Fruit fly (Drosophila melanogaster) whole organism, embryonic: Measurements from ENCODE around the gene CG17944.
A peak's percentile ranks its signal among the peaks of the same experiment; 100 is the strongest.

Source experiments
- CG10321 ChIP-seq: fragments of 200-800 bp; sonication (Bioruptor generic); IDR thresholded peaks from 2 replicates; pipeline ENCODE4 v1.3.6; 2022; ENCODE audit warnings: missing biosample characterization, missing genetic modification characterization
- CG1832 ChIP-seq: fragments of 200-800 bp; sonication (Bioruptor generic); optimal IDR thresholded peaks from 2 replicates; lab custom pipeline; 2017; ENCODE audit warnings: missing biosample characterization, mild to moderate bottlenecking, missing genetic modification characterization, inconsistent platforms
- CG3163 ChIP-seq: fragments of 200-800 bp; sonication (Bioruptor generic); optimal IDR thresholded peaks from 3 replicates; lab custom pipeline; 2016; ENCODE audit warnings: missing biosample characterization, missing genetic modification characterization
- CG34224 ChIP-seq: fragments of 200-800 bp; sonication (Bioruptor generic); IDR thresholded peaks from 3 replicates; pipeline ENCODE4 v1.3.6; 2022; ENCODE audit warnings: missing biosample characterization, missing genetic modification characterization; ENCODE audit not compliant: partially characterized antibody
- CG8478 ChIP-seq: fragments of >200 bp; optimal IDR thresholded peaks from 2 replicates; lab custom pipeline; 2018
- Dref ChIP-seq: fragments of 200-800 bp; sonication (Bioruptor generic); IDR thresholded peaks from 2 replicates; pipeline ENCODE4 v1.3.6; 2022; ENCODE audit warnings: missing biosample characterization, missing genetic modification characterization
- Hsf ChIP-seq: fragments of 200-800 bp; sonication (Bioruptor generic); optimal IDR thresholded peaks from 3 replicates; lab custom pipeline; 2016; ENCODE audit warnings: missing biosample characterization, missing genetic modification characterization
- Nf-YA ChIP-seq: fragments of 200-800 bp; sonication (Bioruptor generic); IDR thresholded peaks from 2 replicates; pipeline ENCODE4 v1.3.6; 2022; ENCODE audit warnings: missing biosample characterization, missing genetic modification characterization
- Nf-YB ChIP-seq: fragments of 200-800 bp; sonication (Bioruptor generic); optimal IDR thresholded peaks from 3 replicates; lab custom pipeline; 2019; ENCODE audit warnings: missing biosample characterization, mild to moderate bottlenecking, missing genetic modification characterization, moderate library complexity
- Nf-YC ChIP-seq: fragments of 200-800 bp; optimal IDR thresholded peaks from 3 replicates; lab custom pipeline; 2019; ENCODE audit warnings: missing biosample characterization, mild to moderate bottlenecking, missing genetic modification characterization, moderate library complexity
- Poxn ChIP-seq: fragments of 200-800 bp; sonication (Bioruptor generic); IDR thresholded peaks from 2 replicates; pipeline ENCODE4 v1.3.6; 2022; ENCODE audit warnings: missing biosample characterization, missing genetic modification characterization
- Trl ChIP-seq, 3 experiments: fragments of >200 bp in 2 of 3; fragments of 200-800 bp in 1 of 3; sonication (Bioruptor generic) in 1 of 3; optimal IDR thresholded peaks; 2 replicates in 1 of 3; 3 replicates in 2 of 3; lab custom pipeline; 2016 to 2017; ENCODE audit warnings: missing biosample characterization in 1 of 3, missing genetic modification characterization in 1 of 3
- bowl ChIP-seq: fragments of 200-800 bp; sonication (Bioruptor generic); IDR thresholded peaks from 2 replicates; pipeline ENCODE4 v1.3.6; 2022; ENCODE audit warnings: missing biosample characterization, missing genetic modification characterization
- ewg ChIP-seq: fragments of 200-800 bp; sonication (Bioruptor generic); optimal IDR thresholded peaks from 3 replicates; lab custom pipeline; 2017; ENCODE audit warnings: mild to moderate bottlenecking, missing biosample characterization, missing genetic modification reagents, missing genetic modification characterization
- jigr1 ChIP-seq: fragments of 200-800 bp; sonication (Bioruptor generic); IDR thresholded peaks from 3 replicates; pipeline ENCODE4 v1.3.6; 2022; ENCODE audit warnings: missing biosample characterization, missing genetic modification characterization
- sna ChIP-seq: fragments of 200-800 bp; sonication (Bioruptor generic); IDR thresholded peaks from 2 replicates; pipeline ENCODE4 v1.3.6; 2022; ENCODE audit warnings: missing biosample characterization, missing genetic modification characterization; ENCODE audit not compliant: partially characterized antibody
- z ChIP-seq: fragments of 200-800 bp; sonication (Bioruptor generic); IDR thresholded peaks from 3 replicates; pipeline ENCODE4 v1.3.6; 2022; ENCODE audit warnings: missing biosample characterization, missing genetic modification characterization

CG17944 gene

dm6 chr3R:7313034-7313433, 48.9 kb downstream of the CG17944 start:
- TF ChIP-seq Dref (GFP tag; lab: Robert Waterston, UW) (0 out of 2 replicates have a peak, but pooled peaks have one; percentile 0), Nf-YA (GFP tag; lab: Robert Waterston, UW) (peak; percentile 86), CG3163 (GFP tag; lab: Kevin White, UChicago) (peak; percentile 95), Nf-YC (tag; lab: Kevin White, UChicago) (peak; percentile 98), Trl (optimal IDR thresholded peaks at IDR 0.05; lab: Kevin White, UChicago) (peak; percentile 50 to 65), Trl (GFP tag; optimal IDR thresholded peaks at IDR 0.05; lab: Kevin White, UChicago) (no peak), Hsf (GFP tag; lab: Kevin White, UChicago) (no peak), CG8478 (lab: Kevin White, UChicago) (peak; percentile 92), CG34224 (GFP tag; lab: Robert Waterston, UW) (0 out of 3 replicates have a peak, but pooled peaks have one; percentile 37), sna (GFP tag; lab: Robert Waterston, UW) (0 out of 2 replicates have a peak, but pooled peaks have one; percentile 52), ewg (GFP tag; lab: Kevin White, UChicago) (peak; percentile 54), bowl (no peak), jigr1 (no peak), CG10321 (peak; percentile 89), CG1832 (GFP tag; lab: Kevin White, UChicago) (peak; percentile 88), Nf-YB (GFP tag; lab: Kevin White, UChicago) (peak; percentile 97), z (peak; percentile 91), Poxn (GFP tag; lab: Robert Waterston, UW) (no peak)
